Fruit fly (Drosophila melanogaster): ENCODE results near the gene CG31827.

Gene CG31827

DNA sequence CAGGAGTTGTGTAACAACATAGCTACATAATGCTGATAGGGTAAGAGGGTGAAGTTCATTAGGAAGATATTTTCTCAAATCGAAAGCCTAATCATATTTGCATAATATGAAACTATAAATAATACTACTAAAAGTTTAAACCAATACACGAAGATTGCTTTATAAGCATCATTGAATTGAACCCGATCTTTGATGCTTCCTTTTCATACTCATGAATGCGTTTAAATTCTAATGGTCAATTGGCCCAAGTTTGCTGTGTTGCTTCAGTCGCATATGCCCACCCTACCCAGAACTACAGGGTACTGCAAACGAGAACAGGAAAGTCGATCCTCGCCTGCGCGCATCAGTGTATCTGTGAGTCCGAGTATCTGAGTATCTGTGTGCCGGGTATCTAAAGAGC is 38.6 kb downstream of the CG31827 start (continued):
- TF ChIP-seq foxo (GFP tag; optimal IDR thresholded peaks at IDR 0.05) (peak in 1 of 2 experiments; percentile 94), Hr83 (GFP tag; optimal IDR thresholded peaks at IDR 0.05; ENCODE audit: poor library complexity, severe bottlenecking) (no peak)

DNA sequence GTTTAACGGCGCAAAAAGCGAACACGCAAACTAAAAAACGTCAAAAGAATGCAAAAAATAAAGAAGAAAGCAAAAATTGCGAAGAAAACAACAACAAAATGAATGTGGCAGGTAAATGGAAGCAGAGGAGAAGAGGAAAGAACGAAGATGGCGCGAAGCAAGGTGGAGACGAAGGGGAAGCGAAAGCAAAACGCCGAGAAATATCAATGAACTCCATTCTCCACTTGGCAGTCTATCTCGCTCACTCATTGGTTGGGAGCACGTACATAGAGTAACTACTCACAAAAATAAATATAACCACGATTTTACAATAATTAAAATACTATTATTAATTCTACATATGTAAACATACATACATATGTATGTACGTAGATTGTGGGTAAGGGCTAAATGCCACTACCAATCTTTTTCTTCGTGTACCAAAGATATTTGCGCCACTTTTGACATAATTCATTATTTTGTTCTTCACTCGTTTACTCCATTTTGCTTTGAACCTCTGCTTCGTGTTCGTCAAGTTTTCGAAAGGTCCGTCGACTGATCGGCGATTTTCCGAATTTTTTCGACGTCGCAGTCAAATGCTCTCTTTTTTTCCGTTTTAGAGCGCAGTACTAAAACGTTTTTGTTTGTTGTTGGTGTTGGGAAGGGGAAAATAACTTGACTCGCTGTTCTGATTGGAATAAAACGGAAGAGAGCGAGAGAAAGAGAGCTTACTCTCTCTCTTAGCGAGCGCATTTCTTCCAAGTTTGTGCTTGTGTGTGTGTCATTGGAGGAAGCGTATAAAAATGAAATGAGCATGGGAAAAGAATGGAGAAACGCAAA is 40.3 kb downstream of the CG31827 start:
- TF ChIP-seq CG9705 (GFP tag; optimal IDR thresholded peaks at IDR 0.05) (no peak), brk (GFP tag; optimal IDR thresholded peaks at IDR 0.05) (peak; percentile 2), GATAd (GFP tag; optimal IDR thresholded peaks at IDR 0.05) (no peak), dl (GFP tag; optimal IDR thresholded peaks at IDR 0.05; ENCODE audit: insufficient read depth in 1 of 2, partially characterized antibody in 2 of 2) (peak; percentile 76 to 79), Mio (GFP tag; optimal IDR thresholded peaks at IDR 0.05) (no peak), Dfd (GFP tag; optimal IDR thresholded peaks at IDR 0.05) (no peak), tai (GFP tag; optimal IDR thresholded peaks at IDR 0.05) (no peak), rgr (GFP tag; optimal IDR thresholded peaks at IDR 0.05) (no peak), psq (GFP tag; optimal IDR thresholded peaks at IDR 0.05) (peak; percentile 97), Jra (GFP tag; optimal IDR thresholded peaks at IDR 0.05) (no peak), Dif (GFP tag; optimal IDR thresholded peaks at IDR 0.05; ENCODE audit: partially characterized antibody) (peak; percentile 75), HLH106 (tag; optimal IDR thresholded peaks at IDR 0.05) (no peak), N (GFP tag; optimal IDR thresholded peaks at IDR 0.05) (no peak)

DNA sequence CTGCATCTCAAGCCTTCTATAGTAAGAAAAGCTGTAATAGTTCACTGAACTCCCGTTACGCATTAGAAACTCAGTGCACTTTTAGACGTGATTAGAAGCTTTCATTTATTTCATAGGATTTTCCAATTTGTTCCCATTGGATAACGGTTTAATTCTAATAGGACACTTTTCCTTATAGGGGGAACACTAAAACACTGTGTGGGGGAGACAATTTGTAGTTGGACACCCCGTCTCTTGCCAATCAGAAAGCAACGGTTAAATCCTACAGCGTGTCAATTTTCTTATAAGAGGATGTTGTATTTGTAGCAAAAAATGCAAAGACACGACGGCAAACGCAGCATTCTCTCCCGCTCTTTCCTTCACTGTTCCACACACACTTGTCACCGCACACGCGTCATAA is 41.0 kb downstream of the CG31827 start:
- TF ChIP-seq dmrt93B (GFP tag; optimal IDR thresholded peaks at IDR 0.05): no peak
- TF ChIP-seq Jra (GFP tag; optimal IDR thresholded peaks at IDR 0.05): no peak
- no peak for TF ChIP-seq Rel (GFP tag; optimal IDR thresholded peaks at IDR 0.05)
- no peak for TF ChIP-seq Rel (tag; optimal IDR thresholded peaks at IDR 0.05)
- TF ChIP-seq Dif (GFP tag; optimal IDR thresholded peaks at IDR 0.05; ENCODE audit: partially characterized antibody): no peak
- no peak for TF ChIP-seq dl (GFP tag; optimal IDR thresholded peaks at IDR 0.05; ENCODE audit: insufficient read depth in 1 of 2, partially characterized antibody in 2 of 2)
- TF ChIP-seq OdsH (GFP tag; optimal IDR thresholded peaks at IDR 0.05): no peak
- TF ChIP-seq CG9705 (GFP tag; optimal IDR thresholded peaks at IDR 0.05): no peak
- no peak for TF ChIP-seq sage (GFP tag; optimal IDR thresholded peaks at IDR 0.05)
- no peak for TF ChIP-seq rgr (GFP tag; optimal IDR thresholded peaks at IDR 0.05)
- no peak for TF ChIP-seq woc (GFP tag; optimal IDR thresholded peaks at IDR 0.05)
- no peak for TF ChIP-seq pan (optimal IDR thresholded peaks at IDR 0.05)

DNA sequence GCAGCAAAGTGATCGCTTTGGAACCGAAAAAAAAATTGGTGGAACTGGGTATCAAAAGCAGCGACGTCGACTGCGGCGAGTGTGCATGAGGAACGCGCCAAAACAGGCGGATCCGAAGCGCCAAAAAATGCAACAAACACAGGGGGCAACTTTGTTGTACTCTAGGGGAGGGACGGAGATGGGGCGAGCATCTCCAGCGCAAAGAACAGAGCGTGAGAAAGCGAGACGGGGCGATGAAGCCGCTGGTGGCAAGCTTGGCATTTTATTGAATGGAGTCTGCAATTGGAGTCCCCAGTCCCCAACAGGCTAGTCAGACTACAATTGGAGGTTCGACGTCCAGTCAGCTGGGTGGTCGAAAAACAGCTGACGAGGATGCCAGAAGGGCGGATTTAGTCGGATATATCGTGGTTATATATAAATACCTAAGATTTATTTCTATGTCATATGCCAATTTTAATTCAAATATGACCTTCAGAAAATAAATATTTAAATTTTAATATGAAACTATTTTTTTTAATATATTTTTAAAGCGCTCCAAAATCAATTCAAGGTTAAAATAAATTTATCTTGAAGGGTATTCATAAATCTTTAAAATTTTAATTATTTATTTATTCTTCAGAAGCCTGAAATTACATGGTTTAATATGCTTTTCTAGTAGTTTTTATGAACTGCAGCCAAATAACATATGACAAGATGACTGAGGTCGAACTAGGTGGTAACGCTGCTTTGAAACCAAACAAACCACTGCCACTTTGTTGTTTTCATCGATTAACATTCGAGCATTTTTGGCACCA is 41.8 kb downstream of the CG31827 start:
- no peak for TF ChIP-seq Hr83 (GFP tag; optimal IDR thresholded peaks at IDR 0.05; ENCODE audit: poor library complexity, severe bottlenecking)
- no peak for TF ChIP-seq N (GFP tag; optimal IDR thresholded peaks at IDR 0.05)
- peak; percentile 51 for TF ChIP-seq fru (GFP tag; optimal IDR thresholded peaks at IDR 0.05)
- TF ChIP-seq lola (GFP tag; optimal IDR thresholded peaks at IDR 0.05): no peak
- TF ChIP-seq dsf (GFP tag; optimal IDR thresholded peaks at IDR 0.05; ENCODE audit: borderline replicate concordance): peak; percentile 10
- no peak for TF ChIP-seq CG32264 (GFP tag; optimal IDR thresholded peaks at IDR 0.05)
- TF ChIP-seq br (GFP tag; optimal IDR thresholded peaks at IDR 0.05): peak; percentile 61
- peak; percentile 94 for TF ChIP-seq Sp1 (GFP tag; optimal IDR thresholded peaks at IDR 0.05)
- no peak for TF ChIP-seq Dfd (GFP tag; optimal IDR thresholded peaks at IDR 0.05)
- peak; percentile 31 for TF ChIP-seq Dif (GFP tag; optimal IDR thresholded peaks at IDR 0.05; ENCODE audit: partially characterized antibody)
- TF ChIP-seq usp (GFP tag; optimal IDR thresholded peaks at IDR 0.05): no peak
- no peak for TF ChIP-seq jim (GFP tag; optimal IDR thresholded peaks at IDR 0.05)
- TF ChIP-seq dmrt93B (GFP tag; optimal IDR thresholded peaks at IDR 0.05): no peak
- TF ChIP-seq HLH106 (tag; optimal IDR thresholded peaks at IDR 0.05): peak; percentile 93
- no peak for TF ChIP-seq GATAd (GFP tag; optimal IDR thresholded peaks at IDR 0.05)
- TF ChIP-seq tai (GFP tag; optimal IDR thresholded peaks at IDR 0.05): no peak
- TF ChIP-seq Jra (GFP tag; optimal IDR thresholded peaks at IDR 0.05): peak; percentile 24
- TF ChIP-seq Vsx2 (GFP tag; optimal IDR thresholded peaks at IDR 0.05; ENCODE audit: partially characterized antibody): no peak
- peak; percentile 57 for TF ChIP-seq h (GFP tag; optimal IDR thresholded peaks at IDR 0.05)
- peak; percentile 37 for TF ChIP-seq Hnf4 (GFP tag; optimal IDR thresholded peaks at IDR 0.05)
- peak; percentile 51 for TF ChIP-seq ey (GFP tag; optimal IDR thresholded peaks at IDR 0.05)
- no peak for TF ChIP-seq Abd-B (GFP tag; optimal IDR thresholded peaks at IDR 0.05)
- TF ChIP-seq pan (optimal IDR thresholded peaks at IDR 0.05): no peak
- peak; percentile 79 for TF ChIP-seq psq (GFP tag; optimal IDR thresholded peaks at IDR 0.05)
- TF ChIP-seq sv (GFP tag; optimal IDR thresholded peaks at IDR 0.05): peak; percentile 66
- no peak for TF ChIP-seq CrebA (GFP tag; optimal IDR thresholded peaks at IDR 0.05; ENCODE audit: borderline replicate concordance)
- TF ChIP-seq woc (GFP tag; optimal IDR thresholded peaks at IDR 0.05): peak; percentile 47
- no peak for TF ChIP-seq Myc (optimal IDR thresholded peaks at IDR 0.05)
- no peak for TF ChIP-seq Hr78 (GFP tag; optimal IDR thresholded peaks at IDR 0.05)
- no peak for TF ChIP-seq dl (GFP tag; optimal IDR thresholded peaks at IDR 0.05; ENCODE audit: insufficient read depth in 1 of 2, partially characterized antibody in 2 of 2)
- peak; percentile 84 for TF ChIP-seq OdsH (GFP tag; optimal IDR thresholded peaks at IDR 0.05)
- peak; percentile 80 for TF ChIP-seq CG9705 (GFP tag; optimal IDR thresholded peaks at IDR 0.05)
- TF ChIP-seq sage (GFP tag; optimal IDR thresholded peaks at IDR 0.05): no peak
- TF ChIP-seq brk (GFP tag; optimal IDR thresholded peaks at IDR 0.05): peak; percentile 12

All from whole organism, wandering third instar larva.